Fruit fly (Drosophila melanogaster) whole organism, embryonic: Measurements from ENCODE around the gene Nrd1.

Source experiments
- Bteb2 ChIP-seq: fragments of 200-800 bp; sonication (Bioruptor generic); optimal IDR thresholded peaks from 2 replicates; lab custom pipeline; 2016; ENCODE audit warnings: missing biosample characterization, missing genetic modification characterization
- CG10654 ChIP-seq: fragments of 200-800 bp; sonication (Bioruptor generic); optimal IDR thresholded peaks from 2 replicates; lab custom pipeline; 2016; ENCODE audit warnings: missing biosample characterization, missing genetic modification characterization
- CG11504 ChIP-seq: fragments of 200-800 bp; sonication (Bioruptor generic); optimal IDR thresholded peaks from 3 replicates; lab custom pipeline; 2019; ENCODE audit warnings: missing biosample characterization, mild to moderate bottlenecking, missing genetic modification characterization, moderate library complexity
- CG12744 ChIP-seq: fragments of 200-800 bp; sonication (Bioruptor generic); optimal IDR thresholded peaks from 2 replicates; lab custom pipeline; 2016; ENCODE audit warnings: missing biosample characterization, missing genetic modification characterization
- CG14860 ChIP-seq: fragments of 200-800 bp; sonication (Bioruptor generic); IDR thresholded peaks from 3 replicates; pipeline ENCODE4 v1.3.6; 2022; ENCODE audit warnings: missing biosample characterization, missing genetic modification characterization; ENCODE audit not compliant: partially characterized antibody
- CG15269 ChIP-seq: fragments of 200-800 bp; sonication (Bioruptor generic); optimal IDR thresholded peaks from 2 replicates; lab custom pipeline; 2018; ENCODE audit warnings: missing biosample characterization, mild to moderate bottlenecking, missing genetic modification characterization, moderate library complexity
- CG17359 ChIP-seq: fragments of 200-800 bp; sonication (Bioruptor generic); optimal IDR thresholded peaks from 3 replicates; lab custom pipeline; 2018; ENCODE audit warnings: missing biosample characterization, mild to moderate bottlenecking, missing genetic modification characterization, moderate library complexity
- CG17829 ChIP-seq: fragments of 200-800 bp; optimal IDR thresholded peaks from 2 replicates; lab custom pipeline; 2019; ENCODE audit warnings: missing biosample characterization, mild to moderate bottlenecking, missing genetic modification characterization, moderate library complexity
- CG18011 ChIP-seq: fragments of 200-800 bp; sonication (Bioruptor generic); optimal IDR thresholded peaks from 2 replicates; lab custom pipeline; 2017; ENCODE audit warnings: missing biosample characterization, missing genetic modification characterization, mild to moderate bottlenecking, moderate library complexity, missing genotype
- CG3281 ChIP-seq: fragments of 200-800 bp; sonication (Bioruptor generic); optimal IDR thresholded peaks from 3 replicates; lab custom pipeline; 2017; ENCODE audit warnings: missing biosample characterization, mild to moderate bottlenecking, missing genetic modification characterization
- CG6272 ChIP-seq: fragments of 200-800 bp; sonication (Bioruptor generic); IDR thresholded peaks from 2 replicates; pipeline ENCODE4 v1.3.6; 2022; ENCODE audit warnings: missing biosample characterization, missing genetic modification characterization
- CG6689 ChIP-seq: fragments of 200-800 bp; sonication (Bioruptor generic); IDR thresholded peaks from 2 replicates; pipeline ENCODE4 v1.3.6; 2022; ENCODE audit warnings: missing biosample characterization, missing genetic modification characterization
- CG6791 ChIP-seq: fragments of 200-800 bp; sonication (Bioruptor generic); IDR thresholded peaks from 3 replicates; pipeline ENCODE4 v1.3.6; 2022; ENCODE audit warnings: missing biosample characterization, missing genetic modification characterization; ENCODE audit not compliant: partially characterized antibody
- CG7556 ChIP-seq: fragments of 200-800 bp; sonication (Bioruptor generic); optimal IDR thresholded peaks from 2 replicates; lab custom pipeline; 2017; ENCODE audit warnings: missing biosample characterization, mild to moderate bottlenecking, missing genetic modification characterization
- CG7839 ChIP-seq: fragments of 200-800 bp; sonication (Bioruptor generic); optimal IDR thresholded peaks from 3 replicates; lab custom pipeline; 2018; ENCODE audit warnings: missing biosample characterization, mild to moderate bottlenecking, missing genetic modification characterization, moderate library complexity
- CG8089 ChIP-seq: fragments of 200-800 bp; sonication (Bioruptor generic); optimal IDR thresholded peaks from 3 replicates; lab custom pipeline; 2016; ENCODE audit warnings: missing biosample characterization, missing genetic modification characterization
- CG9437 ChIP-seq: fragments of 200-800 bp; sonication (Bioruptor generic); optimal IDR thresholded peaks from 2 replicates; lab custom pipeline; 2018; ENCODE audit warnings: missing biosample characterization, mild to moderate bottlenecking, missing genetic modification characterization
- Deaf1 ChIP-seq: fragments of 200-800 bp; optimal IDR thresholded peaks from 3 replicates; lab custom pipeline; 2019; ENCODE audit warnings: missing biosample characterization, mild to moderate bottlenecking, missing genetic modification characterization, moderate library complexity
- Doc3 ChIP-seq: fragments of 200-800 bp; sonication (Bioruptor generic); IDR thresholded peaks from 3 replicates; pipeline ENCODE4 v1.3.6; 2022; ENCODE audit warnings: missing biosample characterization, missing genetic modification characterization; ENCODE audit not compliant: partially characterized antibody
- GATAe ChIP-seq: fragments of 200-800 bp; sonication (Bioruptor generic); conservative IDR thresholded peaks from 2 replicates; pipeline ENCODE4 v1.3.6; 2022; ENCODE audit warnings: missing biosample characterization, missing genetic modification characterization
- Hey ChIP-seq: fragments of 200-800 bp; sonication (Bioruptor generic); optimal IDR thresholded peaks from 3 replicates; lab custom pipeline; 2018; ENCODE audit warnings: missing biosample characterization, mild to moderate bottlenecking, missing genetic modification characterization
- MBD-R2 ChIP-seq: fragments of 200-800 bp; sonication (Bioruptor generic); IDR thresholded peaks from 2 replicates; pipeline ENCODE4 v1.3.6; 2022; ENCODE audit warnings: missing biosample characterization, missing genetic modification characterization
- Mes4 ChIP-seq: fragments of 200-800 bp; sonication (Bioruptor generic); optimal IDR thresholded peaks from 2 replicates; lab custom pipeline; 2016; ENCODE audit warnings: missing biosample characterization, missing genetic modification characterization
- Rx ChIP-seq: fragments of 200-800 bp; sonication (Bioruptor generic); IDR thresholded peaks from 2 replicates; pipeline ENCODE4 v1.3.6; 2022; ENCODE audit warnings: missing biosample characterization, missing genetic modification characterization
- Sox102F ChIP-seq: fragments of 200-800 bp; sonication (Bioruptor generic); optimal IDR thresholded peaks from 2 replicates; lab custom pipeline; 2018; ENCODE audit warnings: missing biosample characterization, mild to moderate bottlenecking, missing genetic modification characterization, moderate library complexity
- Tbp ChIP-seq: fragments of >200 bp; optimal IDR thresholded peaks from 2 replicates; lab custom pipeline; 2018; ENCODE audit warnings: missing biosample characterization, missing genetic modification characterization
- bab2 ChIP-seq: fragments of 200-800 bp; sonication (Bioruptor generic); optimal IDR thresholded peaks from 2 replicates; lab custom pipeline; 2016; ENCODE audit warnings: missing biosample characterization, missing genetic modification characterization
- chn ChIP-seq: fragments of 200-800 bp; sonication (Bioruptor generic); optimal IDR thresholded peaks from 2 replicates; lab custom pipeline; 2016; ENCODE audit warnings: missing biosample characterization, missing genetic modification characterization
- crp ChIP-seq, 2 experiments: fragments of 200-800 bp; sonication (Bioruptor generic); optimal IDR thresholded peaks; 2 replicates in 1 of 2; 3 replicates in 1 of 2; lab custom pipeline; 2017; ENCODE audit warnings: missing biosample characterization in 2 of 2, missing genetic modification characterization in 2 of 2, mild to moderate bottlenecking in 1 of 2, moderate library complexity in 1 of 2
- dmrt99B ChIP-seq: fragments of 200-800 bp; sonication (Bioruptor generic); optimal IDR thresholded peaks from 2 replicates; lab custom pipeline; 2018; ENCODE audit warnings: missing biosample characterization, mild to moderate bottlenecking, missing genetic modification characterization, moderate library complexity
- gem ChIP-seq: fragments of 200-800 bp; sonication (Bioruptor generic); optimal IDR thresholded peaks from 2 replicates; lab custom pipeline; 2019; ENCODE audit warnings: missing biosample characterization, mild to moderate bottlenecking, missing genetic modification characterization, moderate library complexity
- gro ChIP-seq: fragments of 200-800 bp; sonication (Bioruptor generic); optimal IDR thresholded peaks from 2 replicates; lab custom pipeline; 2016; ENCODE audit warnings: missing biosample characterization, missing genetic modification characterization
- hbn ChIP-seq: fragments of 200-800 bp; sonication (Bioruptor generic); IDR thresholded peaks from 2 replicates; pipeline ENCODE4 v1.3.6; 2022; ENCODE audit warnings: missing biosample characterization, missing genetic modification characterization; ENCODE audit not compliant: partially characterized antibody
- her ChIP-seq: fragments of 200-800 bp; sonication (Bioruptor generic); optimal IDR thresholded peaks from 2 replicates; lab custom pipeline; 2016; ENCODE audit warnings: missing biosample characterization, missing genetic modification characterization
- ind ChIP-seq: fragments of 200-800 bp; sonication (Bioruptor generic); optimal IDR thresholded peaks from 3 replicates; lab custom pipeline; 2016; ENCODE audit warnings: missing biosample characterization, missing genetic modification characterization
- klu ChIP-seq: fragments of 200-800 bp; sonication (Bioruptor generic); IDR thresholded peaks from 2 replicates; pipeline ENCODE4 v1.3.6; 2022; ENCODE audit warnings: missing biosample characterization, missing genetic modification characterization
- lilli ChIP-seq: fragments of 200-800 bp; sonication (Bioruptor generic); optimal IDR thresholded peaks from 3 replicates; lab custom pipeline; 2016; ENCODE audit warnings: missing biosample characterization, missing genetic modification characterization
- nerfin-1 ChIP-seq: fragments of 200-800 bp; sonication (Bioruptor generic); optimal IDR thresholded peaks from 3 replicates; lab custom pipeline; 2019; ENCODE audit warnings: missing biosample characterization, mild to moderate bottlenecking, missing genetic modification characterization, moderate library complexity
- rib ChIP-seq: fragments of 200-800 bp; sonication (Bioruptor generic); IDR thresholded peaks from 2 replicates; pipeline ENCODE4 v1.3.6; 2022; ENCODE audit warnings: missing biosample characterization, missing genetic modification characterization
- sc ChIP-seq, 3 experiments: fragments of >200 bp in 2 of 3; fragments of 200-800 bp in 1 of 3; sonication (Bioruptor generic) in 1 of 3; optimal IDR thresholded peaks; 2 replicates in 2 of 3; 3 replicates in 1 of 3; lab custom pipeline; 2017; ENCODE audit warnings: mild to moderate bottlenecking in 1 of 3, missing biosample characterization in 1 of 3, missing genetic modification characterization in 1 of 3, missing genetic modification reagents in 1 of 3
- shn ChIP-seq: fragments of 200-800 bp; sonication (Bioruptor generic); optimal IDR thresholded peaks from 3 replicates; lab custom pipeline; 2016; ENCODE audit warnings: missing biosample characterization, missing genetic modification characterization
- sisA ChIP-seq: fragments of 200-800 bp; sonication (Bioruptor generic); IDR thresholded peaks from 2 replicates; pipeline ENCODE4 v1.3.6; 2022; ENCODE audit warnings: missing biosample characterization, missing genetic modification characterization
- sob ChIP-seq: fragments of 200-800 bp; sonication (Bioruptor generic); IDR thresholded peaks from 2 replicates; pipeline ENCODE4 v1.3.6; 2022; ENCODE audit warnings: missing biosample characterization, missing genetic modification characterization
- trem ChIP-seq: fragments of 200-800 bp; optimal IDR thresholded peaks from 3 replicates; lab custom pipeline; 2019; ENCODE audit warnings: missing biosample characterization, mild to moderate bottlenecking, missing genetic modification characterization, moderate library complexity
- tup ChIP-seq: fragments of 200-800 bp; sonication (Bioruptor generic); optimal IDR thresholded peaks from 2 replicates; lab custom pipeline; 2016; ENCODE audit warnings: missing biosample characterization, mild to moderate bottlenecking, missing genetic modification characterization, moderate library complexity
- twi ChIP-seq: fragments of 200-800 bp; optimal IDR thresholded peaks from 2 replicates; lab custom pipeline; 2019; ENCODE audit warnings: missing biosample characterization, mild to moderate bottlenecking, missing genetic modification characterization, moderate library complexity
- unc-4 ChIP-seq: fragments of 200-800 bp; sonication (Bioruptor generic); IDR thresholded peaks from 2 replicates; pipeline ENCODE4 v1.3.6; 2022; ENCODE audit warnings: missing biosample characterization, missing genetic modification characterization; ENCODE audit not compliant: partially characterized antibody
- unpg ChIP-seq: fragments of 200-800 bp; sonication (Bioruptor generic); optimal IDR thresholded peaks from 3 replicates; lab custom pipeline; 2018; ENCODE audit warnings: missing biosample characterization, mild to moderate bottlenecking, missing genetic modification characterization, moderate library complexity
- vfl ChIP-seq: fragments of 200-800 bp; sonication (Bioruptor generic); optimal IDR thresholded peaks from 2 replicates; lab custom pipeline; 2016; ENCODE audit warnings: missing biosample characterization, missing genetic modification characterization

The Nrd1 gene

DNA sequence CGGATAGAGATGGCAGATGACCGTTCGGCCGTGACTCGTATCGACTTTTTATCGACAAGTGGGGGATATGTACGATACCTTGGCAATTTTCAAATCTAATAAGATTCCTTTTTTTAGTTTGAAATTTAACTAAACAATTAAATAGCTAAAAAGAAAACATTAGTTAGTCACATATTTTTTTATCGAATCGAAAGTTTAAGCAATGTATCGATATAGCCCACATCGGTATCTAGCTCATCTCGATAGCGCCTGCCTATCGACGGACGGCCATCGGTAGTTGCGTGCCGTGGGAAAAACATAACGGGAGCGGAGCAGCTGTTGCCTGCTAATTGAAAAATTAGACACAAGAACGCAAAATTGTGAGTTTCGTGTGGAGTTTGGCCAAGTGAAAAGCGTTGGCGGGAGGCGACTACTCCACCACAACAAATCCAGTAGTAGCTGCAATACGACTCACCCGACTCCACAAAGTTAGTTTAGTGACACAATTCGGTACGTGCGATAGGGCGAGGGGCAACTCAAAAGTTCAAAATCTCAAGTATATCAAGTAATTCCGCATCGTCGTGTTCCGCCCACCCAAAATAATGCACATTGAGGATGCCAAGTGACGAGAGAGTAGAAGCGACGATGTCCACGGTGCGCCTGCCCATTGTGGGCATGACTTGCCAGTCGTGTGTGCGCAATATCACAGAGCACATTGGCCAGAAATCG is 13.8 kb downstream of the Nrd1 start, which contains the start of the genes CG10347 and ATP7 (continued):
- no peak for TF ChIP-seq CG10654 (GFP tag; lab: Kevin White, UChicago)
- no peak for TF ChIP-seq klu (GFP tag; lab: Robert Waterston, UW)
- peak; percentile 13 for TF ChIP-seq Bteb2 (GFP tag; lab: Kevin White, UChicago)
- TF ChIP-seq Hey (tag; lab: Kevin White, UChicago): no peak
- TF ChIP-seq CG9437 (GFP tag; lab: Kevin White, UChicago): peak; percentile 13
- TF ChIP-seq CG11504 (tag; lab: Kevin White, UChicago): peak; percentile 21
- peak; percentile 75 for TF ChIP-seq MBD-R2 (GFP tag; lab: Robert Waterston, UW)
- TF ChIP-seq CG7556: no peak
- TF ChIP-seq CG15269 (tag; lab: Kevin White, UChicago): peak; percentile 22
- no peak for TF ChIP-seq CG3281 (GFP tag; lab: Kevin White, UChicago)
- 0 out of 2 replicates have a peak, but pooled peaks have one; percentile 23 for TF ChIP-seq CG6272 (GFP tag; lab: Robert Waterston, UW)
- TF ChIP-seq Deaf1 (tag; lab: Kevin White, UChicago): peak; percentile 7
- no peak for TF ChIP-seq Rx (GFP tag; lab: Robert Waterston, UW)
- no peak for TF ChIP-seq CG6689 (GFP tag; lab: Robert Waterston, UW)
- peak; percentile 18 for TF ChIP-seq shn
- TF ChIP-seq crp (GFP tag; optimal IDR thresholded peaks at IDR 0.05; lab: Kevin White, UChicago): peak in 1 of 2 experiments; percentile 72
- TF ChIP-seq ind: peak; percentile 21
- peak; percentile 93 for TF ChIP-seq unc-4
- TF ChIP-seq vfl (GFP tag; lab: Kevin White, UChicago): no peak
- peak; percentile 3 for TF ChIP-seq dmrt99B (tag; lab: Kevin White, UChicago)
- TF ChIP-seq Sox102F: no peak
- TF ChIP-seq her (GFP tag; lab: Kevin White, UChicago): no peak
- TF ChIP-seq Mes4: peak; percentile 8
- no peak for TF ChIP-seq bab2 (GFP tag; lab: Kevin White, UChicago)
- peak; percentile 91 for TF ChIP-seq Doc3 (GFP tag; lab: Robert Waterston, UW)
- TF ChIP-seq CG17359: no peak
- TF ChIP-seq twi (tag; lab: Kevin White, UChicago): no peak
- TF ChIP-seq CG18011: no peak
- no peak for TF ChIP-seq unpg (GFP tag; lab: Kevin White, UChicago)
- peak; percentile 84 for TF ChIP-seq hbn (GFP tag; lab: Robert Waterston, UW)
- TF ChIP-seq CG14860: peak; percentile 94
- no peak for TF ChIP-seq tup
- TF ChIP-seq Tbp (GFP tag; lab: Kevin White, UChicago): no peak
- no peak for TF ChIP-seq sc (optimal IDR thresholded peaks at IDR 0.05; lab: Kevin White, UChicago)
- TF ChIP-seq sc (GFP tag; optimal IDR thresholded peaks at IDR 0.05; lab: Kevin White, UChicago): no peak
- TF ChIP-seq CG8089 (GFP tag; lab: Kevin White, UChicago): no peak
- peak; percentile 41 for TF ChIP-seq CG17829 (tag; lab: Kevin White, UChicago)
- TF ChIP-seq CG6791 (GFP tag; lab: Robert Waterston, UW): peak; percentile 86
- TF ChIP-seq GATAe (GFP tag; lab: Robert Waterston, UW): no peak
- peak; percentile 55 for TF ChIP-seq lilli (GFP tag; lab: Kevin White, UChicago)
- no peak for TF ChIP-seq rib (GFP tag; lab: Robert Waterston, UW)
- peak; percentile 40 for TF ChIP-seq trem
- no peak for TF ChIP-seq CG12744 (GFP tag; lab: Kevin White, UChicago)
- peak; percentile 11 for TF ChIP-seq nerfin-1 (tag; lab: Kevin White, UChicago)
- TF ChIP-seq sob: 0 out of 2 replicates have a peak, but pooled peaks have one; percentile 6
- peak; percentile 0 for TF ChIP-seq gro (GFP tag; lab: Kevin White, UChicago)
- TF ChIP-seq CG7839 (tag; lab: Kevin White, UChicago): peak; percentile 26
- no peak for TF ChIP-seq sisA (GFP tag; lab: Robert Waterston, UW)
- TF ChIP-seq chn: peak; percentile 12
- peak; percentile 49 for TF ChIP-seq gem
